Worm (Caenorhabditis elegans) whole organism, early embryonic: Measurements from ENCODE around the gene ints-11.

Source experiments
- B0310.2 ChIP-seq: sonication (generic microtip); optimal IDR thresholded peaks from 2 replicates; lab custom pipeline; 2016; ENCODE audit warnings: mild to moderate bottlenecking, missing genetic modification characterization, missing compliant biosample characterization
- aly-1 ChIP-seq: sonication (generic microtip); optimal IDR thresholded peaks from 2 replicates; lab custom pipeline; 2016; ENCODE audit warnings: missing genetic modification characterization, missing compliant biosample characterization
- ama-1 ChIP-seq: fragments of 150-350 bp; optimal IDR thresholded peaks from 2 replicates; lab custom pipeline; 2014
- ceh-36 ChIP-seq: sonication (generic microtip); optimal IDR thresholded peaks from 2 replicates; lab custom pipeline; 2016; ENCODE audit warnings: missing genetic modification characterization, inconsistent platforms, missing compliant biosample characterization
- flt-1 ChIP-seq: fragments of 200-800 bp; sonication (Bioruptor generic); IDR thresholded peaks from 2 replicates; pipeline ENCODE4 v1.3.6; 2022; ENCODE audit warnings: missing genetic modification characterization, missing compliant biosample characterization
- hmg-4 ChIP-seq: fragments of 200-800 bp; sonication (Bioruptor generic); optimal IDR thresholded peaks from 2 replicates; lab custom pipeline; 2018; ENCODE audit warnings: mild to moderate bottlenecking, missing genetic modification characterization, missing compliant biosample characterization
- hnd-1 ChIP-seq: sonication (generic microtip); optimal IDR thresholded peaks from 2 replicates; lab custom pipeline; 2016; ENCODE audit warnings: missing genetic modification characterization, missing compliant biosample characterization
- pes-1 ChIP-seq: fragments of 200-800 bp; sonication (Bioruptor generic); IDR thresholded peaks from 2 replicates; pipeline ENCODE4 v1.3.6; 2022; ENCODE audit warnings: missing genetic modification reagents, missing genetic modification characterization, missing compliant biosample characterization
- sea-1 ChIP-seq: fragments of 200-800 bp; sonication (Bioruptor generic); conservative IDR thresholded peaks from 2 replicates; pipeline ENCODE4 v1.3.6; 2022; ENCODE audit warnings: missing genetic modification characterization, missing compliant biosample characterization
- tbx-11 ChIP-seq: fragments of 200-800 bp; sonication (Bioruptor generic); IDR thresholded peaks from 2 replicates; pipeline ENCODE4 v1.3.6; 2022; ENCODE audit warnings: missing genetic modification characterization, missing compliant biosample characterization

ce11 chrII:8104998-8105397, 38.3 kb downstream of the ints-11 start, which contains the start of gene sfxn-5:
- TF ChIP-seq B0310.2 (tag; lab: Kevin White, UChicago) (no peak), ama-1 (lab: Kevin White, UChicago) (no peak), flt-1 (GFP tag; lab: Robert Waterston, UW) (no peak), sea-1 (no peak), pes-1 (GFP tag; lab: Robert Waterston, UW) (no peak), tbx-11 (GFP tag; lab: Robert Waterston, UW) (no peak), aly-1 (no peak), ceh-36 (no peak), hmg-4 (GFP tag; lab: Kevin White, UChicago) (no peak), hnd-1 (tag; lab: Kevin White, UChicago) (no peak)
